Fruit fly (Drosophila melanogaster): ENCODE results near the gene CG14855.
A peak's percentile ranks its signal among the peaks of the same experiment; 100 is the strongest.

CG14855 gene

dm6 chr3R:14775395-14775794 is 20.7 kb upstream of the CG14855 start:
- no peak for TF ChIP-seq noc (tag; optimal IDR thresholded peaks at IDR 0.05)

DNA sequence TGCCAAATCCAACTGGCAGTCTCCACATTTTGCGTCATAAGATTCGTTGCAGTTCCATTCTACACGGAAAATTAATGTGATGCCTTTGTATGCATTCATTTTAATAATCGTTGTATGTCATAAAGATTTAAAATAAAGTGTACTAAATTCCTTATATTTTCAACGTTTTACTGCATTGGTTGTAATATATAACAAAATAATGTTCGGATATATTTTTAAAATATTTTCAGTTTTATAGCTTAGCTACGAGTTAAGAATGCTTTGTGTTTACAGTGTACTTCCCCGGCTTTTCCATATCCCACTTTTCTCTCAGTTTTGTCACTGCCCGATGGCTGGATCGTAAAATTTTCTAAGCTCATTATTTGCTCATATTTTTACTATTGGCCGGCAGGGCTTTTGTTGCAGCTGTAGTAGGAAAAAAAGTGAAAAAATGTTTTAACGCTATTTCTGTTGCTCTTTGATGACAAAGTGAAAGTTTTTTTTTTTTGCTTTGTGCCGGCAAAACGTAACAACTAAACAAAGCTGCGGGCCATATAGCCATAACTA is 16.3 kb upstream of the CG14855 start:
- no peak for TF ChIP-seq noc (tag; optimal IDR thresholded peaks at IDR 0.05)

DNA sequence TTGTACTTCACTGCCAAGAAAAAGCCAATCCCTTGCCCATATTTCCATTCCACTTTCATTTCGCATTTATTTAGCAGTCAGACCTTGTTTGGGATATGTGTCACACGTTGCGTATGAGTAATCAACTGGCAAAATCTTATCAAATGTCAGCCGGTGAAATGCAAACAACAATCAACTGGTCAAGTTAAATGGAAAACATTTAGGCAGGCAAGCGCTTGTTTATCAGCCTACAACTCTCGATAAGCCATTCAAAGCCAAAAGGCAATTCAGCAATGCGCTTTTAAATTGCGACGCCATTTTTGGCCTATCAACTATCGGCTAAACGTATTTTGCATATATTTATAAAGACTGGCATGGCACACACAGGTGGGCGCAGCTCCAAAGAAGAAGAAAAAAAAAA is 15.4 kb upstream of the CG14855 start:
- peak; percentile 38 for TF ChIP-seq noc (tag; optimal IDR thresholded peaks at IDR 0.05)

- no peak for TF ChIP-seq noc (tag; optimal IDR thresholded peaks at IDR 0.05)
Observed at dm6 chr3R:14785335-14785734, 10.8 kb upstream of the CG14855 start.

- no peak for TF ChIP-seq noc (tag; optimal IDR thresholded peaks at IDR 0.05)
Observed at dm6 chr3R:14786669-14787068, 9.4 kb upstream of the CG14855 start.

DNA sequence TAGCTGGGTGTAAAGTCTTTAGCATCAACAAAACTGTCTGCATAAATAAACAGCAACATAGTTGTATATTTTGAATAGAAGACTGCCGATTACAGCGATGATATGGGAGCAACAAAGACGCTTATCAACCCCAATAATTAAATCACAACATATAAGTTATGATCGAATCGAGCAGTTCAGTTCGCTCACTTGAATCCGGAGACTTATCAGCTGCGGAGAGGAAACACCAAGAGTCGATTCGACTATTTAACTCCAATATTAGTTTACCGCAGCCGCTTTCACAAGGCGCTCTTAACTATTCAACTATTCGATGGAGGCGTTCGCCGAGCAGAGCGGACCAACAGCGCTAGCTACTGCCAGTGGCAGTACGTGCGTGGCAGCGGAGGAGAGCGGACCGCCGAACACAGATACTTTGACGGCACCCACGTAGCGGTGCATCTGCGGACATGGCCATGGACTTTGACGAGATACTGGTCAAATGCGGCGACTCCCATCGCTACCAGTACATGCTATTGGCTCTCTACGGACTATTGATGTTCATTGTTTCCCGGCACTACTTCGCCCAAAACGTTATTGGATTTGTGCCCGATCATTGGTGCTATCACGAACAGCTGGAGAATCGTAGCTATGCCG is 2.6 kb downstream of the CG14855 start, which contains the start of gene CG14856:
CG14856 (plus strand) TSS at position 361 of the 633 bp plus-strand sequence.
- TF ChIP-seq noc (tag; optimal IDR thresholded peaks at IDR 0.05) = peak; percentile 55

- peak; percentile 23 for TF ChIP-seq noc (tag; optimal IDR thresholded peaks at IDR 0.05)
Observed at dm6 chr3R:14801407-14801806, 5.3 kb downstream of the CG14855 start, which contains the start of gene CG14857. Gene CG14857, plus strand, starts transcription at chr3R:14801773.

DNA sequence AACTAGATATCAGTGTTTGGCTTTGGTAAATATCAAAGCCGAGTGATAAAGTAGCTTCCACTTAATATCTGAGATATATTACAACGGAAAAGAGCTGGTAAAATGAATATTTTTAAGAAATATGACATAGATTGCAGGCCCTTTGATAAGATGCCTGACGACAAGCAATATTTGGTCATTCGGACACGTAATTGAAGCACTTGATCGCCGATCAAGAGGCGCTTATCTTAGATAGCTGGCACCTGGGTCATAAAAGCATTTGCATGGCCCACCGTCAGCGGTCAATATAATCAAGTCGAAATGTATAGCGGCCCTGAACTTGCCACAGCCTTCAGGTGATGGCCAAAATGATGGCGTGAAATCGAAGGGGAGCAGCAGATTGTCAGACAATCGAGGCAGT is 14.6 kb downstream of the CG14855 start:
- no peak for TF ChIP-seq noc (tag; optimal IDR thresholded peaks at IDR 0.05)

- peak; percentile 28 for TF ChIP-seq noc (tag; optimal IDR thresholded peaks at IDR 0.05)
Observed at dm6 chr3R:14817721-14818215, 21.7 kb downstream of the CG14855 start.

DNA sequence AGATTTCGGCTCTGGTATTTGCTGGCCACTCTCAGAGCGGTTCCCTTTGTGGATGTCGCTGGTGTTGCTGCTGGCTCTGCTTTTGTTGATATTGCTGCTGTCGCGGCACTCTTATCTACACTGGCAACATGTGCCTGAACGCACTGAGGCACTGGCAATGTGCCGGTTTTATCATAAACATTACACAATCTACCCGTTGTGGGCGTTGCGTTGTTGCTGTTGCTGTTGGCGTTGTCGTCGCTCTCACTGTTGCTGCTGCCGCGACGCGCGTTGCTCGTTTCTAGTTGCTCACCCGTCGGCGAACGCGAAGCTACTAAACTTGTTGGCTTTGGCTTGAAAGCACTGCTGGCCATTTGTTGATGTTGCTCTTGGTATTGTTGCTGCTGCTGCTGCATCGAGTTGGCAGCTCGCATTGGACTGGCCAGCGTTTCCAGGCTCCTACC is 23.6 kb downstream of the CG14855 start:
- TF ChIP-seq noc (tag; optimal IDR thresholded peaks at IDR 0.05) = no peak

DNA sequence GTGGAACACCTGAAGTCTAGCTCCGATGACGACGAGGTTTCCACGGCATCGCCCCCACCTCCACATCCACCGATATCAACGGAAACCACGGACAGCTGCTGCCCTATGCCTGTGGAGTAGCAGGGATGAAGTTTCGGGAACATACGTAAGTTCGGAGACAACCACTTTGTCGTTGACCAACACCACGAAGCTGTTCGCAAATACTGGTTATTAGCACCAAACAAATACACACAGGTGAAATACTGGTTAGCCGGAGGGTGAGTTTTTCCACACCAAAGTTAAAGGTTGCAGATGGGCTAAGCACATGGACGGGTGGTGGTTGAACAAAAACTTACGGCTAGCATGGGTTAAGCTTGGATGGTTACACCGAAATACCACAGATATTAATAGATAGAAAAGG is 25.1 kb downstream of the CG14855 start:
- no peak for TF ChIP-seq noc (tag; optimal IDR thresholded peaks at IDR 0.05)

- no peak for TF ChIP-seq noc (tag; optimal IDR thresholded peaks at IDR 0.05)
Observed at dm6 chr3R:14822954-14823353, 26.8 kb downstream of the CG14855 start.

DNA sequence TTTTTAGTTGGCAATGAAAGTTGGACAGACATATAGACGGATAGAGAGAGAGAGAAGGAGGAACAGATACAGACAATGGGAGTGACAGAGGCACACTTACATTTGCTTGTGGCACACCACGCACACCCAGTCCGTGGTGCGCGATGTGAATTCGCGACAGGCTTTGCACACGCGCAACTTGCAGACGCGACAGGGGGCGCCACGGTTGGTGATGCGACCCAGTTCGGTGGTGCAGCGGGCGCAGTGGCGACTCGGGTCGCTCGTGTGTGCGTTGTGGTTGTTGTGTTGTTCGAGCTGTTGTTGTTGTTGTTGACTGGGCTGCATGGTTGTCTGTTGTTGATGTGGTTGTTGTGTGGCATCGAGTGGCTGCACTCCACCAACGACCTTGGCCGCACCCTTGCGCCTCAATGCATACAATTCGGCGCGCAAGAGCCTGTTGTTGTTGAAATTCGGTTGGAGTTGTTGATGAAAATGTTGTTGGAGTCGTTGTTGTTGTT is 34.2 kb downstream of the CG14855 start:
- no peak for TF ChIP-seq noc (tag; optimal IDR thresholded peaks at IDR 0.05)

DNA sequence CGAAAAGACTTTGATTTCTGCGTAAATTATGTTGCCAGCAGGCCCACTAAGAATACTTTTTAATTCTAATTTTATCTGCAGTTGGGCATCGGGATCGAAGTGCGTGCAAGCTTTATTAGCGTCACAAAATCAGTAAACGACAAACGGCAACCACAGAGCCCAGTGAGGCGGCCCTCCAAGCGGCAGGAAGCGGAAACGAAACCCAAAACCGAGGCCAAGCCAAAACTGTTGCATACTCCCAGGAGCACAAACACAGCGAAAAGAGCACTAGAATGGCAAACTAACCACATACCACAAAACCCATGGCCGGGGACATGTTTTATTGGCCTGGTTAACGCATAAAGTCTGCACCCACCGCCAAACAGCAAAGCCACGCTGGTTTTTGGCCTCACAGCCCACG is 36.2 kb downstream of the CG14855 start:
- no peak for TF ChIP-seq noc (tag; optimal IDR thresholded peaks at IDR 0.05)

DNA sequence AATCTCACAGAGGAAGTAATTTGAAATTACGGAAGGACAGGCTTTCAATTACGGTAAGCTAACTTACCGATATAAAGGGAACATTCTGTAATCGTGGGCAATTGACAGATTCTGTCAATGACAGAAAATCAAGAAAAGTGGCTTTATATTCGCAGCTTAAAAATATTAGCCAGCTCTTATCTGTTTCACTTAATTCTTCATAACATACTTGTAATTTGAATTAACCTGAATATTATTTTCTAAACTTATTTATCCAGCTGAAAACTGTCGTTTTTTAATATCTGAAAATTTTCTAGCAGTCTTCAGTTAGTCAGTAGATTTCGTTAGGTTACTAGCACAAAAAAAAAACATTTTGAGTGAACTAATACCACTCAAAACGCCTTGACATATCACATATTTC is 48.6 kb downstream of the CG14855 start, which contains the start of gene CG3610:
CG3610 (plus strand) TSS at position 301 of the 400 bp plus-strand sequence.
- TF ChIP-seq noc (tag; optimal IDR thresholded peaks at IDR 0.05) = no peak

- no peak for TF ChIP-seq noc (tag; optimal IDR thresholded peaks at IDR 0.05)
Observed at dm6 chr3R:14846924-14847599, 51.0 kb downstream of the CG14855 start.

DNA sequence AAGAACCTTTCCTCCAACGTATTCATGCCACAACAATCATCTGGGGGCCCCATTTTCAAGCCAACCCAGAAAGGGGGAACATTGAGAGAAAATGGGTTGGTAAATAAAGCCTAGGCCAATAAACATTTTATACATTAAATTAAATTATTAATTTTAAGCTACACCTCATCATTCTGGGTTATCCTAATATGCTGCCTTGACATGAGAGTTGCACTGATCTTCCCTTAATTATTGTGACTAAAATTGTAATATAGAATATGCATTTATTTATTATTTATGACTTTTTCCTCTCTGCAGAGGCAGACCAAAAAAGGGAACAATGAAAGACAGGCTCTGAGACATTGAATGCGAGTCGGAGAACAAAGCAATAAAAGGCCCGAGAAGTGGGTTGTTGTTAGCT is 51.7 kb downstream of the CG14855 start:
- no peak for TF ChIP-seq noc (tag; optimal IDR thresholded peaks at IDR 0.05)
